Worm (Caenorhabditis elegans) whole organism, young adult: ENCODE results near the gene cyp-23A1.

Source experiments
- B0035.1 ChIP-seq: sonication (generic microtip); optimal IDR thresholded peaks from 2 replicates; lab custom pipeline; 2016; ENCODE audit warnings: missing genetic modification characterization, mild to moderate bottlenecking, missing compliant biosample characterization, missing genotype, missing genetic modification reagents
- F22D6.2 ChIP-seq: sonication (generic microtip); optimal IDR thresholded peaks from 2 replicates; lab custom pipeline; 2016; ENCODE audit warnings: mild to moderate bottlenecking, missing genetic modification characterization, missing compliant biosample characterization
- F33H1.4 ChIP-seq: fragments of 200-800 bp; sonication (Bioruptor generic); IDR thresholded peaks from 2 replicates; pipeline ENCODE4 v1.3.6; 2022; ENCODE audit warnings: missing genetic modification reagents, missing genetic modification characterization, missing compliant biosample characterization
- F39B2.1 ChIP-seq: fragments of 200-800 bp; sonication (Bioruptor generic); IDR thresholded peaks from 2 replicates; pipeline ENCODE4 v1.3.6; 2022; ENCODE audit warnings: missing genetic modification reagents, missing genetic modification characterization, missing compliant biosample characterization
- F49E8.2 ChIP-seq: sonication (generic microtip); optimal IDR thresholded peaks from 3 replicates; lab custom pipeline; 2017; ENCODE audit warnings: missing genetic modification characterization, mild to moderate bottlenecking, missing compliant biosample characterization, antibody characterized with exemption, moderate library complexity; ENCODE audit not compliant: insufficient read depth
- F57A8.1 ChIP-seq: fragments of 200-800 bp; sonication (Bioruptor generic); optimal IDR thresholded peaks from 2 replicates; lab custom pipeline; 2018; ENCODE audit warnings: mild to moderate bottlenecking, missing genetic modification characterization, moderate library complexity, missing compliant biosample characterization
- K11D2.4 ChIP-seq: fragments of 200-800 bp; sonication (Bioruptor generic); IDR thresholded peaks from 2 replicates; pipeline ENCODE4 v1.3.6; 2022; ENCODE audit warnings: missing genetic modification reagents, missing genetic modification characterization, missing compliant biosample characterization
- K12H6.12 ChIP-seq: fragments of 200-800 bp; sonication (Bioruptor generic); optimal IDR thresholded peaks from 2 replicates; lab custom pipeline; 2018; ENCODE audit warnings: mild to moderate bottlenecking, missing genetic modification characterization, missing compliant biosample characterization
- Y67H2A.10 ChIP-seq: fragments of 200-800 bp; sonication (Bioruptor generic); conservative IDR thresholded peaks from 2 replicates; pipeline ENCODE4 v1.3.6; 2022; ENCODE audit warnings: missing genetic modification reagents, missing genetic modification characterization, missing compliant biosample characterization
- Y95B8A.8 ChIP-seq: fragments of 200-800 bp; sonication (Bioruptor generic); IDR thresholded peaks from 2 replicates; pipeline ENCODE4 v1.3.6; 2022; ENCODE audit warnings: missing genetic modification reagents, missing genetic modification characterization, missing compliant biosample characterization
- ZK185.1 ChIP-seq: sonication (generic microtip); optimal IDR thresholded peaks from 2 replicates; lab custom pipeline; 2016; ENCODE audit warnings: mild to moderate bottlenecking, missing genetic modification characterization, missing compliant biosample characterization; ENCODE audit not compliant: poor library complexity, severe bottlenecking
- athp-1 ChIP-seq: sonication (generic microtip); optimal IDR thresholded peaks from 2 replicates; lab custom pipeline; 2017; ENCODE audit warnings: mild to moderate bottlenecking, missing genetic modification characterization, missing compliant biosample characterization
- attf-5 ChIP-seq: fragments of 200-800 bp; sonication (Bioruptor generic); optimal IDR thresholded peaks from 2 replicates; lab custom pipeline; 2018; ENCODE audit warnings: mild to moderate bottlenecking, missing genetic modification characterization, missing compliant biosample characterization
- cebp-1 ChIP-seq, 2 experiments: fragments of 200-800 bp in 1 of 2; sonication (Bioruptor generic) in 1 of 2; sonication (generic microtip) in 1 of 2; IDR thresholded peaks in 1 of 2; optimal IDR thresholded peaks in 1 of 2; 2 replicates each; pipeline versions ENCODE4 v1.3.6 to Lab custom; 2017 to 2022; ENCODE audit warnings: missing compliant biosample characterization in 2 of 2, missing genetic modification characterization in 2 of 2, mild to moderate bottlenecking in 1 of 2, missing genetic modification reagents in 1 of 2, moderate library complexity in 1 of 2
- ceh-91 ChIP-seq: fragments of 200-800 bp; sonication (Bioruptor generic); IDR thresholded peaks from 2 replicates; pipeline ENCODE4 v1.3.6; 2022; ENCODE audit warnings: missing genetic modification reagents, missing genetic modification characterization, missing compliant biosample characterization
- chd-7 ChIP-seq: sonication (generic microtip); optimal IDR thresholded peaks from 2 replicates; lab custom pipeline; 2016; ENCODE audit warnings: mild to moderate bottlenecking, missing genetic modification characterization, moderate library complexity, missing compliant biosample characterization
- dpl-1 ChIP-seq: fragments of 150-350 bp; optimal IDR thresholded peaks from 2 replicates; lab custom pipeline; 2014; ENCODE audit warnings: missing biosample characterization, missing genetic modification reagents, missing genetic modification characterization
- egl-18 ChIP-seq: fragments of 200-800 bp; sonication (Bioruptor generic); IDR thresholded peaks from 2 replicates; pipeline ENCODE4 v1.3.6; 2022; ENCODE audit warnings: missing genetic modification reagents, missing genetic modification characterization, missing compliant biosample characterization
- hlh-26 ChIP-seq: fragments of 200-800 bp; sonication (Bioruptor generic); conservative IDR thresholded peaks from 2 replicates; pipeline ENCODE4 v1.3.6; 2022; ENCODE audit warnings: missing genetic modification reagents, missing genetic modification characterization, missing compliant biosample characterization
- hmg-1.2 ChIP-seq: fragments of 200-800 bp; sonication (Bioruptor generic); IDR thresholded peaks from 2 replicates; pipeline ENCODE4 v1.3.6; 2022; ENCODE audit warnings: missing genetic modification reagents, missing genetic modification characterization, missing compliant biosample characterization
- hmg-20 ChIP-seq: fragments of 200-800 bp; sonication (Bioruptor generic); IDR thresholded peaks from 2 replicates; pipeline ENCODE4 v1.3.6; 2022; ENCODE audit warnings: missing genetic modification reagents, missing genetic modification characterization, missing compliant biosample characterization
- hsf-1 ChIP-seq: fragments of 200-800 bp; sonication (Bioruptor generic); IDR thresholded peaks from 2 replicates; pipeline ENCODE4 v1.3.6; 2022; ENCODE audit warnings: missing genetic modification reagents, missing genetic modification characterization, missing compliant biosample characterization
- let-526 ChIP-seq: fragments of 200-800 bp; sonication (Bioruptor generic); IDR thresholded peaks from 2 replicates; pipeline ENCODE4 v1.3.6; 2022; ENCODE audit warnings: missing genetic modification reagents, missing genetic modification characterization, missing compliant biosample characterization
- lin-35 ChIP-seq, 3 experiments: fragments of 150-350 bp in 2 of 3; sonication (generic microtip) in 1 of 3; optimal IDR thresholded peaks; 2 replicates each; lab custom pipeline; 2014 to 2018; ENCODE audit warnings: missing biosample characterization in 3 of 3, missing genetic modification characterization in 3 of 3, missing genetic modification reagents in 3 of 3
- lin-40 ChIP-seq: sonication (generic microtip); optimal IDR thresholded peaks from 2 replicates; lab custom pipeline; 2016; ENCODE audit warnings: missing genetic modification characterization, mild to moderate bottlenecking, missing compliant biosample characterization, missing genotype, missing genetic modification reagents
- lir-1 ChIP-seq: fragments of 200-800 bp; sonication (Bioruptor generic); conservative IDR thresholded peaks from 2 replicates; pipeline ENCODE4 v1.3.6; 2022; ENCODE audit warnings: missing genetic modification reagents, missing genetic modification characterization, missing compliant biosample characterization
- lsy-27 ChIP-seq: sonication (generic microtip); optimal IDR thresholded peaks from 2 replicates; lab custom pipeline; 2017; ENCODE audit warnings: missing genetic modification characterization, mild to moderate bottlenecking, missing compliant biosample characterization, antibody characterized with exemption, missing genotype, borderline replicate concordance; ENCODE audit not compliant: insufficient read depth
- madf-6 ChIP-seq: fragments of 200-800 bp; sonication (Bioruptor generic); IDR thresholded peaks from 2 replicates; pipeline ENCODE4 v1.3.6; 2022; ENCODE audit warnings: missing genetic modification reagents, missing genetic modification characterization, missing compliant biosample characterization
- mcd-1 ChIP-seq: fragments of 200-800 bp; sonication (Bioruptor generic); IDR thresholded peaks from 2 replicates; pipeline ENCODE4 v1.3.6; 2022; ENCODE audit warnings: missing genetic modification reagents, missing genetic modification characterization, missing compliant biosample characterization
- mxl-1 ChIP-seq: sonication (generic microtip); optimal IDR thresholded peaks from 2 replicates; lab custom pipeline; 2016; ENCODE audit warnings: missing genetic modification characterization, missing compliant biosample characterization
- nfyb-1 ChIP-seq: fragments of 200-800 bp; sonication (Bioruptor generic); IDR thresholded peaks from 2 replicates; pipeline ENCODE4 v1.3.6; 2022; ENCODE audit warnings: missing genetic modification reagents, missing genetic modification characterization, missing compliant biosample characterization
- nhr-80 ChIP-seq: sonication (generic microtip); optimal IDR thresholded peaks from 2 replicates; lab custom pipeline; 2016; ENCODE audit warnings: missing genetic modification characterization, missing compliant biosample characterization
- nhr-90 ChIP-seq: sonication (generic microtip); optimal IDR thresholded peaks from 2 replicates; lab custom pipeline; 2016; ENCODE audit warnings: missing genotype, mild to moderate bottlenecking, missing genetic modification characterization, missing compliant biosample characterization
- snpc-1.1 ChIP-seq: sonication (generic microtip); optimal IDR thresholded peaks from 2 replicates; lab custom pipeline; 2017; ENCODE audit warnings: missing genetic modification characterization, mild to moderate bottlenecking, missing compliant biosample characterization, antibody characterized with exemption, moderate library complexity, missing genotype, missing genetic modification reagents; ENCODE audit not compliant: insufficient read depth
- somi-1 ChIP-seq: fragments of 200-800 bp; sonication (Bioruptor generic); optimal IDR thresholded peaks from 2 replicates; lab custom pipeline; 2018; ENCODE audit warnings: mild to moderate bottlenecking, missing genetic modification characterization, missing compliant biosample characterization
- unc-130 ChIP-seq: sonication (generic microtip); optimal IDR thresholded peaks from 2 replicates; lab custom pipeline; 2016; ENCODE audit warnings: missing genetic modification reagents, missing genetic modification characterization, missing compliant biosample characterization
- unc-62 ChIP-seq: fragments of 150-350 bp; optimal IDR thresholded peaks from 2 replicates; lab custom pipeline; 2014; ENCODE audit warnings: missing biosample characterization, missing genetic modification reagents, missing genetic modification characterization
- zfh-2 ChIP-seq: fragments of 200-800 bp; sonication (Bioruptor generic); conservative IDR thresholded peaks from 2 replicates; pipeline ENCODE4 v1.3.6; 2022; ENCODE audit warnings: missing genetic modification reagents, missing genetic modification characterization, missing compliant biosample characterization
- ztf-18 ChIP-seq: sonication (generic microtip); optimal IDR thresholded peaks from 2 replicates; lab custom pipeline; 2016; ENCODE audit warnings: missing genotype, mild to moderate bottlenecking, missing genetic modification characterization, missing compliant biosample characterization
- ztf-6 ChIP-seq: fragments of 200-800 bp; sonication (Bioruptor generic); IDR thresholded peaks from 2 replicates; pipeline ENCODE4 v1.3.6; 2022; ENCODE audit warnings: missing genetic modification reagents, missing genetic modification characterization, missing compliant biosample characterization

The cyp-23A1 gene

DNA sequence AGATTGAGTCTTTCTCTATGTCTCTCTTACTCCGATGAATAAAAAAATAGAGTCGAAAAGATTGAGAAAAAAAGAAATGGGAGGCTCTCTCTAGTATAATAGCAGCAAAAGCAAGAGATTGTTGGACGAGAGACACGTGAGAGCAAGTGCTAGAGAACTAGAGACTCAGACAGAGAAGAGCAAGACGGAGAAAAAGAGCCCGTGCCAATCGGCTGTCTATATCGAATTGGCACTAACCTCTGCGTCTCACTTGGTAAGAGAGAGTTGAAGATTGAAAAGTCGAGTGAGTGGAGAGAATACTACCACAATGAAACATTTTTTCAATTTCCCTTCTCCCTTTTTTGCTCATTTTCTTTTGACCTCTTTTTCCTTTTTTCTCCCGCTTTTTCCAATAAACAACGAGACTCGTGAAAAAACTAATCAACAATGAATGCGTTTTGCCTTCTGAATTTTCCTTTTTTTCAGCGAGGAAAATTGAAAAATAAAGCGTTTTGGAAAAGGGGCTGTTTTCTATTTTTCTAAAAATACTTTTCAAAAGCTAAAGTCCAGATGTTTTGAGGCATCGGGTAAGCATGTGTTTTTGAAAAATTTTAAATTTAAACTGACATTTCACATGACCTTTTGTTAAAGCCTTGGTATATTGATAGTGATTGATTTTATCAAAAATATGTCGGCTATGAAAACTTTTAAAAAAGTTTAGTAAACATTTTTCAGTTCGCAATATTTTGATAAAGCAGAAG, 5.3 kb upstream of the cyp-23A1 start:
- TF ChIP-seq somi-1 (GFP tag; lab: Kevin White, UChicago) (peak; percentile 23), Y95B8A.8 (GFP tag; lab: Robert Waterston, UW) (no peak), K12H6.12 (peak; percentile 59), mxl-1 (tag; lab: Kevin White, UChicago) (no peak), madf-6 (no peak), nfyb-1 (GFP tag; lab: Robert Waterston, UW) (0 out of 2 replicates have a peak, but pooled peaks have one; percentile 27), dpl-1 (GFP tag; lab: Kevin White, UChicago) (no peak), lin-40 (tag; lab: Kevin White, UChicago) (peak; percentile 52), ZK185.1 (tag; lab: Kevin White, UChicago) (peak; percentile 55), egl-18 (GFP tag; lab: Robert Waterston, UW) (0 out of 2 replicates have a peak, but pooled peaks have one; percentile 30), attf-5 (GFP tag; lab: Kevin White, UChicago) (peak; percentile 42), K11D2.4 (GFP tag; lab: Robert Waterston, UW) (no peak), hsf-1 (GFP tag; lab: Robert Waterston, UW) (no peak), hmg-1.2 (GFP tag; lab: Robert Waterston, UW) (peak; percentile 71; the same call in 1 of the 2 replicates), F57A8.1 (GFP tag; lab: Kevin White, UChicago) (no peak), F39B2.1 (no peak), chd-7 (peak; percentile 21), nhr-80 (peak; percentile 56), cebp-1 (GFP tag; IDR thresholded peaks at IDR 0.05; lab: Robert Waterston, UW) (no peak), cebp-1 (tag; optimal IDR thresholded peaks at IDR 0.05; lab: Kevin White, UChicago) (peak; percentile 60), lin-35 (GFP tag; optimal IDR thresholded peaks at IDR 0.05; lab: Kevin White, UChicago) (peak in 1 of 3 experiments; percentile 31), Y67H2A.10 (GFP tag; lab: Robert Waterston, UW) (no peak), unc-130 (GFP tag; lab: Kevin White, UChicago) (no peak), lsy-27 (tag; lab: Kevin White, UChicago) (no peak), mcd-1 (peak; percentile 39; the same call in 1 of the 2 replicates)

DNA sequence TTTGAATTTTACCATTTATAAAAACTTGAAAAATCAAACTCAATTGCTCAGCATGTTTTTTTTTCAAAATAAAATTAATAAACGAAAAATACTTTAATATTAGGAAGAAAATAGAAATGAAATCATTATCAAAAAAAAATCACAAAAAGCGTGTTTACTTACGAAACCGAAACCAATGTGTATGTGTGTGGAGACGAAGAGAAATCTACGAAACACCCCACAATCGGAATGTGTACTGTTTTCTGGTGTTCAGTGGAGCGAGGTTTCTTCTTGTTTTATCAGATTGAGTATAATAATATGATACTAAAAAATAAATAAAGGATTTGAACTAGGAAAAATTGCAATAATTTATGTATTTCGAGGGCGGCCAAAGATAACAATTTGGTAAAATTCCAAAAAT, 4.3 kb upstream of the cyp-23A1 start:
- TF ChIP-seq cebp-1 (GFP tag; IDR thresholded peaks at IDR 0.05; lab: Robert Waterston, UW), result no peak
- TF ChIP-seq cebp-1 (tag; optimal IDR thresholded peaks at IDR 0.05; lab: Kevin White, UChicago), result peak; percentile 45
- TF ChIP-seq nhr-80, result peak; percentile 62
- peak; percentile 6 for TF ChIP-seq attf-5 (GFP tag; lab: Kevin White, UChicago)
- no peak for TF ChIP-seq let-526 (GFP tag; lab: Robert Waterston, UW)

- no peak for TF ChIP-seq athp-1 (tag; lab: Kevin White, UChicago)
- no peak for TF ChIP-seq F33H1.4 (GFP tag; lab: Robert Waterston, UW)
- TF ChIP-seq F49E8.2, result no peak
- no peak for TF ChIP-seq unc-130 (GFP tag; lab: Kevin White, UChicago)
- TF ChIP-seq hlh-26 (GFP tag; lab: Robert Waterston, UW), result no peak
- no peak for TF ChIP-seq zfh-2
- TF ChIP-seq nhr-90 (tag; lab: Kevin White, UChicago), result no peak
- no peak for TF ChIP-seq snpc-1.1
- TF ChIP-seq ceh-91 (GFP tag; lab: Robert Waterston, UW), result no peak
- TF ChIP-seq hmg-1.2 (GFP tag; lab: Robert Waterston, UW), result no peak
- no peak for TF ChIP-seq mcd-1
- no peak for TF ChIP-seq unc-62 (GFP tag; lab: Kevin White, UChicago)
- no peak for TF ChIP-seq ztf-6 (GFP tag; lab: Robert Waterston, UW)
- no peak for TF ChIP-seq Y95B8A.8 (GFP tag; lab: Robert Waterston, UW)
- TF ChIP-seq cebp-1 (GFP tag; IDR thresholded peaks at IDR 0.05; lab: Robert Waterston, UW), result no peak
- no peak for TF ChIP-seq cebp-1 (tag; optimal IDR thresholded peaks at IDR 0.05; lab: Kevin White, UChicago)
- no peak for TF ChIP-seq F22D6.2 (tag; lab: Kevin White, UChicago)
- TF ChIP-seq lir-1 (GFP tag; lab: Robert Waterston, UW), result no peak
- TF ChIP-seq ztf-18, result no peak
- TF ChIP-seq B0035.1 (tag; lab: Kevin White, UChicago), result no peak
- no peak for TF ChIP-seq hmg-20 (GFP tag; lab: Robert Waterston, UW)
Measured at ce11 chrII:4510684-4511083, 1.3 kb upstream of the cyp-23A1 start.
